Worm (Caenorhabditis elegans) whole organism, L3 larva: ENCODE measurements around the gene str-41.

Experiments used
- ceh-9 ChIP-seq: sonication (generic microtip); optimal IDR thresholded peaks from 2 replicates; lab custom pipeline; 2018; ENCODE audit warnings: missing biosample characterization, missing genetic modification characterization
- lin-15B ChIP-seq: fragments of 150-350 bp; optimal IDR thresholded peaks from 2 replicates; lab custom pipeline; 2014; ENCODE audit warnings: missing biosample characterization, missing genetic modification characterization
- nfya-1 ChIP-seq: sonication (generic microtip); optimal IDR thresholded peaks from 2 replicates; lab custom pipeline; 2017; ENCODE audit warnings: missing genetic modification characterization, mild to moderate bottlenecking, missing compliant biosample characterization, antibody characterized with exemption, moderate library complexity; ENCODE audit not compliant: insufficient read depth
- pqm-1 ChIP-seq: fragments of 150-350 bp; optimal IDR thresholded peaks from 2 replicates; lab custom pipeline; 2017; ENCODE audit warnings: missing biosample characterization, missing genetic modification characterization, inconsistent platforms
- skn-1 ChIP-seq: fragments of 150-350 bp; optimal IDR thresholded peaks from 2 replicates; lab custom pipeline; 2014; ENCODE audit warnings: missing biosample characterization, missing genetic modification characterization
- unc-39 ChIP-seq: sonication (generic microtip); optimal IDR thresholded peaks from 4 replicates; lab custom pipeline; 2017; ENCODE audit warnings: missing biosample characterization, missing genetic modification characterization

ce11 chrV:7400095-7400494 lies 11.7 kb upstream of the str-41 start, which contains the start of gene cnc-9:
- TF ChIP-seq lin-15B (tag; lab: Kevin White, UChicago) (no peak), nfya-1 (tag; lab: Kevin White, UChicago) (no peak), unc-39 (tag; lab: Kevin White, UChicago) (no peak), skn-1 (tag; lab: Kevin White, UChicago) (no peak), pqm-1 (tag; lab: Kevin White, UChicago) (no peak), ceh-9 (no peak)
